Worm (Caenorhabditis elegans) whole organism, L4 larva: Measurements from ENCODE around the gene pro-1.

Experiments
- D1046.2 ChIP-seq: fragments of 200-800 bp; sonication (Bioruptor generic); IDR thresholded peaks from 2 replicates; pipeline ENCODE4 v1.3.6; 2022; ENCODE audit warnings: missing genetic modification characterization, missing compliant biosample characterization
- F26F4.8 ChIP-seq: fragments of 200-800 bp; sonication (Bioruptor generic); conservative IDR thresholded peaks from 2 replicates; pipeline ENCODE4 v1.3.6; 2022; ENCODE audit warnings: missing genetic modification characterization, missing compliant biosample characterization
- R02D3.7 ChIP-seq: fragments of 150-350 bp; sonication (generic microtip); optimal IDR thresholded peaks from 3 replicates; lab custom pipeline; 2014; ENCODE audit warnings: missing biosample characterization, missing genetic modification characterization
- Y105C5A.15 ChIP-seq: fragments of 200-800 bp; sonication (Bioruptor generic); IDR thresholded peaks from 2 replicates; pipeline ENCODE4 v1.3.6; 2022; ENCODE audit warnings: missing genetic modification characterization, missing compliant biosample characterization
- Y75B8A.6 ChIP-seq: fragments of 200-800 bp; sonication (Bioruptor generic); IDR thresholded peaks from 2 replicates; pipeline ENCODE4 v1.3.6; 2022; ENCODE audit warnings: missing genetic modification reagents, missing genetic modification characterization, missing compliant biosample characterization
- ZK337.2 ChIP-seq: fragments of 200-800 bp; sonication (Bioruptor generic); IDR thresholded peaks from 2 replicates; pipeline ENCODE4 v1.3.6; 2022; ENCODE audit warnings: missing genetic modification reagents, missing genetic modification characterization, missing compliant biosample characterization
- ZK546.5 ChIP-seq, 2 experiments: sonication (generic microtip); optimal IDR thresholded peaks; 2 replicates each; lab custom pipeline; 2017; ENCODE audit warnings: missing biosample characterization in 2 of 2, missing genetic modification characterization in 2 of 2
- aha-1 ChIP-seq: fragments of 150-350 bp; peaks from one replicate; lab custom pipeline; 2014; ENCODE audit warnings: missing biosample characterization, missing genetic modification characterization
- aly-2 ChIP-seq: sonication (generic microtip); optimal IDR thresholded peaks from 2 replicates; lab custom pipeline; 2018; ENCODE audit warnings: missing biosample characterization, missing genetic modification characterization
- arid-1 ChIP-seq: fragments of 200-800 bp; sonication (Bioruptor generic); conservative IDR thresholded peaks from 2 replicates; pipeline ENCODE4 v1.3.6; 2022; ENCODE audit warnings: missing genetic modification reagents, missing genetic modification characterization, missing compliant biosample characterization
- ceh-62 ChIP-seq: sonication (generic microtip); optimal IDR thresholded peaks from 2 replicates; lab custom pipeline; 2017; ENCODE audit warnings: missing biosample characterization, missing genetic modification characterization
- ctbp-1 ChIP-seq: fragments of 200-800 bp; sonication (Bioruptor generic); IDR thresholded peaks from 2 replicates; pipeline ENCODE4 v1.3.6; 2022; ENCODE audit warnings: missing genetic modification reagents, missing genetic modification characterization, missing compliant biosample characterization
- daf-12 ChIP-seq: fragments of 150-350 bp; optimal IDR thresholded peaks from 2 replicates; lab custom pipeline; 2014; ENCODE audit warnings: missing biosample characterization, missing genetic modification reagents, missing genetic modification characterization
- daf-8 ChIP-seq: fragments of 200-800 bp; sonication (Bioruptor generic); IDR thresholded peaks from 2 replicates; pipeline ENCODE4 v1.3.6; 2022; ENCODE audit warnings: missing genetic modification characterization, missing compliant biosample characterization
- dmd-8 ChIP-seq: fragments of 200-800 bp; sonication (Bioruptor generic); IDR thresholded peaks from 2 replicates; pipeline ENCODE4 v1.3.6; 2022; ENCODE audit warnings: missing genetic modification characterization, missing compliant biosample characterization
- dmd-9 ChIP-seq: fragments of 200-800 bp; sonication (Bioruptor generic); IDR thresholded peaks from 2 replicates; pipeline ENCODE4 v1.3.6; 2022; ENCODE audit warnings: missing genetic modification reagents, missing genetic modification characterization, missing compliant biosample characterization
- dve-1 ChIP-seq: sonication (generic microtip); optimal IDR thresholded peaks from 2 replicates; lab custom pipeline; 2017; ENCODE audit warnings: antibody characterized with exemption, mild to moderate bottlenecking, missing genetic modification characterization, missing compliant biosample characterization; ENCODE audit not compliant: insufficient read depth
- egl-43 ChIP-seq: fragments of 200-800 bp; sonication (Bioruptor generic); IDR thresholded peaks from 2 replicates; pipeline ENCODE4 v1.3.6; 2022; ENCODE audit warnings: missing genetic modification reagents, missing genetic modification characterization, missing compliant biosample characterization
- lim-7 ChIP-seq: fragments of 200-800 bp; sonication (Bioruptor generic); IDR thresholded peaks from 2 replicates; pipeline ENCODE4 v1.3.6; 2022; ENCODE audit warnings: missing genetic modification characterization, missing compliant biosample characterization
- lin-29 ChIP-seq: fragments of 200-800 bp; sonication (Bioruptor generic); IDR thresholded peaks from 2 replicates; pipeline ENCODE4 v1.3.6; 2022; ENCODE audit warnings: missing genetic modification reagents, missing genetic modification characterization, missing compliant biosample characterization
- lin-38 ChIP-seq: fragments of 200-800 bp; sonication (Bioruptor generic); IDR thresholded peaks from 2 replicates; pipeline ENCODE4 v1.3.6; 2022; ENCODE audit warnings: missing genetic modification reagents, missing genetic modification characterization, missing compliant biosample characterization
- lir-3 ChIP-seq: sonication (generic microtip); optimal IDR thresholded peaks from 2 replicates; lab custom pipeline; 2016; ENCODE audit warnings: mild to moderate bottlenecking, missing genetic modification characterization, missing compliant biosample characterization
- lsy-2 ChIP-seq, 2 experiments: fragments of 150-350 bp in 1 of 2; sonication (generic microtip) in 1 of 2; optimal IDR thresholded peaks; 2 replicates each; lab custom pipeline; 2014 to 2017; ENCODE audit warnings: missing biosample characterization in 2 of 2, missing genetic modification characterization in 2 of 2
- madf-5 ChIP-seq, 2 experiments: fragments of 200-800 bp; sonication (Bioruptor generic); IDR thresholded peaks; 2 replicates each; pipeline ENCODE4 v1.3.6; 2022; ENCODE audit warnings: missing compliant biosample characterization in 2 of 2, missing genetic modification characterization in 2 of 2
- madf-9 ChIP-seq: fragments of 200-800 bp; sonication (Bioruptor generic); conservative IDR thresholded peaks from 2 replicates; pipeline ENCODE4 v1.3.6; 2022; ENCODE audit warnings: missing genetic modification reagents, missing genetic modification characterization, missing compliant biosample characterization
- mdt-29 ChIP-seq: fragments of 200-800 bp; sonication (Bioruptor generic); IDR thresholded peaks from 2 replicates; pipeline ENCODE4 v1.3.6; 2022; ENCODE audit warnings: missing genetic modification reagents, missing genetic modification characterization, missing compliant biosample characterization
- mes-2 ChIP-seq: sonication (generic microtip); optimal IDR thresholded peaks from 2 replicates; lab custom pipeline; 2016; ENCODE audit warnings: missing genotype, mild to moderate bottlenecking, missing genetic modification characterization, missing compliant biosample characterization; ENCODE audit not compliant: poor library complexity, severe bottlenecking
- nhr-25 ChIP-seq: sonication (generic microtip); optimal IDR thresholded peaks from 2 replicates; lab custom pipeline; 2017; ENCODE audit warnings: missing genetic modification characterization, mild to moderate bottlenecking, missing compliant biosample characterization, antibody characterized with exemption, moderate library complexity, borderline replicate concordance; ENCODE audit not compliant: insufficient read depth
- nhr-41 ChIP-seq: fragments of 200-800 bp; sonication (Bioruptor generic); IDR thresholded peaks from 2 replicates; pipeline ENCODE4 v1.3.6; 2022; ENCODE audit warnings: missing genetic modification reagents, missing genetic modification characterization, missing compliant biosample characterization
- nhr-48 ChIP-seq: sonication (generic microtip); optimal IDR thresholded peaks from 2 replicates; lab custom pipeline; 2016; ENCODE audit warnings: mild to moderate bottlenecking, missing genetic modification characterization, missing compliant biosample characterization
- nhr-6 ChIP-seq: fragments of 150-350 bp; optimal IDR thresholded peaks from 2 replicates; lab custom pipeline; 2014; ENCODE audit warnings: missing biosample characterization, missing genetic modification characterization
- nhr-76 ChIP-seq: fragments of 150-350 bp; optimal IDR thresholded peaks from 2 replicates; lab custom pipeline; 2014; ENCODE audit warnings: missing biosample characterization, missing genetic modification characterization
- sdz-12 ChIP-seq: fragments of 200-800 bp; sonication (Bioruptor generic); optimal IDR thresholded peaks from 2 replicates; lab custom pipeline; 2018; ENCODE audit warnings: mild to moderate bottlenecking, missing genetic modification characterization, missing compliant biosample characterization
- skn-1 ChIP-seq: fragments of 150-350 bp; optimal IDR thresholded peaks from 2 replicates; lab custom pipeline; 2014; ENCODE audit warnings: missing biosample characterization, missing genetic modification characterization
- spr-3 ChIP-seq: fragments of 200-800 bp; sonication (Bioruptor generic); optimal IDR thresholded peaks from 2 replicates; lab custom pipeline; 2018; ENCODE audit warnings: mild to moderate bottlenecking, missing genetic modification characterization, missing compliant biosample characterization
- tag-97 ChIP-seq: fragments of 200-800 bp; sonication (Bioruptor generic); IDR thresholded peaks from 2 replicates; pipeline ENCODE4 v1.3.6; 2022; ENCODE audit warnings: missing genetic modification characterization, missing compliant biosample characterization
- unc-62 ChIP-seq, 3 experiments: fragments of 150-350 bp in 1 of 3; sonication (generic microtip); optimal IDR thresholded peaks in 2 of 3; peaks in 1 of 3; 1 replicate in 1 of 3; 2 replicates in 2 of 3; lab custom pipeline; 2014 to 2017; ENCODE audit warnings: missing biosample characterization in 3 of 3, missing genetic modification characterization in 3 of 3, missing genetic modification reagents in 3 of 3, missing genotype in 1 of 3
- vab-7 ChIP-seq: fragments of 200-800 bp; sonication (Bioruptor generic); IDR thresholded peaks from 2 replicates; pipeline ENCODE4 v1.3.6; 2022; ENCODE audit warnings: missing genetic modification reagents, missing genetic modification characterization, missing compliant biosample characterization

The pro-1 gene

DNA sequence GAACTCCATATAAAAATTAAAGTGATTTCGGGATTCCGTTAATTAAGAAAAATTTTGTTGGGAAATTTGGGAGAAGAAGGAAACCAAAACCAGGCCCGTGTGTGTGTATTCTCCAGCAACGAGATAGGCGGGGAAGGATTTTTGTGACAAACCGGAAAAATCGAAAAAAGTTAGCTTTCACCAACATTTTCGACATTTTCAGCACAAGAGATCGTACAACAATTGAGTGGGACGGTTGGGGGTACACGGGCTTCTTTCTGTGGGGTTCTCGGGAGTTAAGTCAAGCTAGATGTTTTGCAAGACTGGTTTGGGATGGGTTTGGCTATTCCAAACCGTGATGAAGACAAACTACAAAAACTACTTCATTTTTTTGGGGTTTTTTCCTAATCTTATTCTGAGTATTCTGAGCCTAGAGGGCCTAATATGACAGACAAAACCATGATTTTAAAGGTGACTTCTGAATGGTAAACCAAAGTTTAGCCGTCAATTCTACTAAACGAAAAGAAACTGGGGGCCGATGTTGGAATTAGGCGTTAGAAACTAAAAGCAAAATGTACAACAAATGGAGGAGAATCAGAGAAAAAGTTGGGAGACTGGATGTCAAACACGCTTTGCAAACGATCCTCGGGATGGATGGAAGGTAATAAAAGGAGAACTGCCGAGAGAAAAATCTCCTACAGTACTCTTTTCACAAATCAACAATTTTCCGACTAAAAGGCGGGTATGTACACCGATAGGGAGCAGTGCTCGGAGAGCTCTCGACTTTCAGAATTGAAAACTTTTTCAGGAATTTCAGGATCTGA, 1.1 kb upstream of the pro-1 start (continued):
- TF ChIP-seq lir-3 (tag; lab: Kevin White, UChicago), result no peak
- peak in 1 of 2 experiments; percentile 29 for TF ChIP-seq lsy-2 (tag; optimal IDR thresholded peaks at IDR 0.05; lab: Kevin White, UChicago)
- peak; percentile 88 for TF ChIP-seq aha-1 (tag; lab: Kevin White, UChicago)
- TF ChIP-seq skn-1 (tag; lab: Kevin White, UChicago), result no peak
- TF ChIP-seq madf-9 (GFP tag; lab: Robert Waterston, UW), result peak; percentile 4; the same call in 1 of the 2 replicates
- peak; percentile 2; the same call in 1 of the 2 replicates for TF ChIP-seq dmd-9 (GFP tag; lab: Robert Waterston, UW)
- TF ChIP-seq ceh-62 (tag; lab: Kevin White, UChicago), result no peak
- TF ChIP-seq unc-62 (GFP tag; optimal IDR thresholded peaks at IDR 0.05 in 1 of 2; lab: Kevin White, UChicago), result peak in 1 of 2 experiments; percentile 72
- no peak for TF ChIP-seq unc-62 (tag; optimal IDR thresholded peaks at IDR 0.05; lab: Kevin White, UChicago)
- TF ChIP-seq mdt-29 (GFP tag; lab: Robert Waterston, UW), result peak; percentile 21; the same call in 1 of the 2 replicates
- TF ChIP-seq ctbp-1 (GFP tag; lab: Robert Waterston, UW), result peak; percentile 67; the same call in 1 of the 2 replicates
- peak; percentile 50 for TF ChIP-seq nhr-41 (GFP tag; lab: Robert Waterston, UW)
- peak; percentile 66; the same call in 1 of the 2 replicates for TF ChIP-seq arid-1 (GFP tag; lab: Robert Waterston, UW)
- TF ChIP-seq nhr-76, result no peak
- 0 out of 2 replicates have a peak, but pooled peaks have one; percentile 9 for TF ChIP-seq vab-7 (GFP tag; lab: Robert Waterston, UW)
- TF ChIP-seq Y75B8A.6 (GFP tag; lab: Robert Waterston, UW), result no peak; the same call in 1 of the 2 replicates
- peak; percentile 62; the same call in 1 of the 2 replicates for TF ChIP-seq lim-7 (GFP tag; lab: Robert Waterston, UW)
- no peak for TF ChIP-seq daf-8 (GFP tag; lab: Robert Waterston, UW)
- peak; percentile 11; the same call in 1 of the 2 replicates for TF ChIP-seq tag-97 (GFP tag; lab: Robert Waterston, UW)
- peak; percentile 2 for TF ChIP-seq dve-1 (tag; lab: Kevin White, UChicago)
- TF ChIP-seq lin-38 (GFP tag; lab: Robert Waterston, UW), result peak; percentile 42
- no peak for TF ChIP-seq R02D3.7 (tag; lab: Kevin White, UChicago)
- peak; percentile 57; the same call in 1 of the 2 replicates for TF ChIP-seq D1046.2
- TF ChIP-seq nhr-6 (tag; lab: Kevin White, UChicago), result peak; percentile 4
- no peak for TF ChIP-seq daf-12
- TF ChIP-seq lin-29, result peak; percentile 52
- peak; percentile 38 for TF ChIP-seq sdz-12
- TF ChIP-seq spr-3, result peak; percentile 36
- TF ChIP-seq egl-43, result peak; percentile 87
- TF ChIP-seq F26F4.8 (GFP tag; lab: Robert Waterston, UW), result 0 out of 2 replicates have a peak, but pooled peaks have one; percentile 6
- peak; percentile 14; the same call in 1 of the 2 replicates for TF ChIP-seq Y105C5A.15 (GFP tag; lab: Robert Waterston, UW)
- 0 out of 2 replicates have a peak, but pooled peaks have one; percentile 61 for TF ChIP-seq dmd-8 (GFP tag; lab: Robert Waterston, UW)
- TF ChIP-seq aly-2 (tag; lab: Kevin White, UChicago), result no peak
- peak; percentile 3 to 47; a peak in 2 of 4 replicates for TF ChIP-seq madf-5 (GFP tag; IDR thresholded peaks at IDR 0.05; lab: Robert Waterston, UW)
- TF ChIP-seq nhr-48 (tag; lab: Kevin White, UChicago), result peak; percentile 7
- TF ChIP-seq ZK337.2 (GFP tag; lab: Robert Waterston, UW), result peak; percentile 55; the same call in 1 of the 2 replicates
- no peak for TF ChIP-seq ZK546.5 (tag; optimal IDR thresholded peaks at IDR 0.05; lab: Kevin White, UChicago)
- TF ChIP-seq nhr-25, result peak; percentile 72
- peak; percentile 21 for TF ChIP-seq mes-2 (tag; lab: Kevin White, UChicago)
